Fruit fly (Drosophila melanogaster): Measurements from ENCODE around the gene Frq1.

Frq1 gene

DNA sequence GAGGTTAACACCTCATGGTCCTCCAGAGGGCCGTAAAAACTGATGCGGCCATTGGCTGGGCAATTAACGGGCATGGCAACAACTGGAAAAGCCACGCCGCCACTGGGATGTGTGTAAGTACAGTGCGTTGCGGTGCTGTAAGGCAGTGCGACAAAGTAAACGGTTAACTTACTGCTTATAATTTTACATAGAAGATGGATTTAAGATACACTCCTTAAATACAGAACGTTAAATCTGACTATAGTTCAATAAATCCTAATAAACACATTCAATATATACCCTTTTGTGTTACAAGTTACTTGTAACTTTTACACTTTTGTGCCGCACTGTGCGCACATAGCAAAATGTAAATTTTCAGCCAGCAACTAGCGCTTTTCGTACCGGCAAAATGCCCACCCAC, 2.2 kb upstream of the Frq1 start (continued):
- TF ChIP-seq CG11504 (tag; optimal IDR thresholded peaks at IDR 0.05) (peak; percentile 28), CG3847 (GFP tag; IDR thresholded peaks at IDR 0.05) (no peak), org-1 (GFP tag; optimal IDR thresholded peaks at IDR 0.05) (no peak), CG11247 (GFP tag; IDR thresholded peaks at IDR 0.05) (no peak), CG7357 (GFP tag; IDR thresholded peaks at IDR 0.05) (no peak), CG17612 (GFP tag; IDR thresholded peaks at IDR 0.05) (no peak), CG14667 (GFP tag; IDR thresholded peaks at IDR 0.05) (0 out of 2 replicates have a peak, but pooled peaks have one; percentile 17), Adf1 (GFP tag; IDR thresholded peaks at IDR 0.05) (no peak), Ets97D (GFP tag; optimal IDR thresholded peaks at IDR 0.05) (no peak), CG12659 (GFP tag; optimal IDR thresholded peaks at IDR 0.05) (no peak), Myb (GFP tag; optimal IDR thresholded peaks at IDR 0.05) (no peak), eyg (GFP tag; optimal IDR thresholded peaks at IDR 0.05) (no peak), sim (GFP tag; IDR thresholded peaks at IDR 0.05) (no peak), CG13296 (GFP tag; optimal IDR thresholded peaks at IDR 0.05) (no peak), CG9797 (GFP tag; optimal IDR thresholded peaks at IDR 0.05) (no peak), exex (tag; optimal IDR thresholded peaks at IDR 0.05) (no peak), klu (GFP tag; IDR thresholded peaks at IDR 0.05) (no peak), Awh (GFP tag; IDR thresholded peaks at IDR 0.05) (no peak), CG7928 (GFP tag; optimal IDR thresholded peaks at IDR 0.05) (no peak), MTF-1 (GFP tag; optimal IDR thresholded peaks at IDR 0.05; ENCODE audit: borderline replicate concordance) (no peak), crc (GFP tag; optimal IDR thresholded peaks at IDR 0.05) (no peak), Oaz (GFP tag; IDR thresholded peaks at IDR 0.05) (no peak), BtbVII (GFP tag; optimal IDR thresholded peaks at IDR 0.05) (peak; percentile 12), CG1602 (GFP tag; optimal IDR thresholded peaks at IDR 0.05) (no peak), dpn (GFP tag; optimal IDR thresholded peaks at IDR 0.05) (no peak), CG10267 (tag; optimal IDR thresholded peaks at IDR 0.05) (no peak), Sry-δ (GFP tag; optimal IDR thresholded peaks at IDR 0.05) (no peak), CG18619 (GFP tag; optimal IDR thresholded peaks at IDR 0.05) (no peak), cato (GFP tag; optimal IDR thresholded peaks at IDR 0.05; ENCODE audit: borderline replicate concordance) (no peak), Hr39 (optimal IDR thresholded peaks at IDR 0.05) (no peak), D19A (tag; optimal IDR thresholded peaks at IDR 0.05) (no peak), bbx (GFP tag; IDR thresholded peaks at IDR 0.05; ENCODE audit: partially characterized antibody) (no peak), CG30431 (GFP tag; optimal IDR thresholded peaks at IDR 0.05) (no peak), ato (GFP tag; IDR thresholded peaks at IDR 0.05; ENCODE audit: partially characterized antibody) (no peak), pzg (GFP tag; optimal IDR thresholded peaks at IDR 0.05) (no peak), luna (GFP tag; optimal IDR thresholded peaks at IDR 0.05) (no peak), Dip2 (GFP tag; IDR thresholded peaks at IDR 0.05) (no peak), dysf (GFP tag; IDR thresholded peaks at IDR 0.05) (peak; percentile 59; the same call in 2 of the 3 replicates), Atf6 (GFP tag; IDR thresholded peaks at IDR 0.05) (peak; percentile 23; the same call in 1 of the 2 replicates), ac (GFP tag; optimal IDR thresholded peaks at IDR 0.05) (no peak), Poxn (GFP tag; IDR thresholded peaks at IDR 0.05) (no peak), Sin3A (optimal IDR thresholded peaks at IDR 0.05) (no peak), danr (GFP tag; IDR thresholded peaks at IDR 0.05) (no peak), CG17361 (GFP tag; IDR thresholded peaks at IDR 0.05) (no peak), sc (optimal IDR thresholded peaks at IDR 0.05) (no peak), sc (GFP tag; optimal IDR thresholded peaks at IDR 0.05) (no peak), E2f1 (GFP tag; IDR thresholded peaks at IDR 0.05) (peak; percentile 23; the same call in 1 of the 2 replicates), Ssrp (tag; optimal IDR thresholded peaks at IDR 0.05) (no peak), CG13424 (tag; optimal IDR thresholded peaks at IDR 0.05) (peak; percentile 35), CG9876 (GFP tag; optimal IDR thresholded peaks at IDR 0.05) (no peak), Xbp1 (GFP tag; optimal IDR thresholded peaks at IDR 0.05) (no peak), gfzf (GFP tag; optimal IDR thresholded peaks at IDR 0.05) (no peak), hkb (optimal IDR thresholded peaks at IDR 0.05) (no peak), hkb (GFP tag; IDR thresholded peaks at IDR 0.05) (0 out of 2 replicates have a peak, but pooled peaks have one; percentile 13)

Data from whole organism, embryonic.